ENCODE assay signal across 1 fruit fly cellular context in genomic region chr3L:4363887-4364794, dm6.
TF ChIP-seq lines count a peak whose summit lies in the region.

Cip4 (minus strand) TSS chr3L:4364102.
mRpS6 (plus strand) TSS chr3L:4364550.

TF ChIP-seq in whole organism, embryonic, 481 proteins besides CTCF, POLR2A, EP300 and RAD21 (continued from another document):
- peak; percentile 76 for TF ChIP-seq CG10462 (GFP tag; optimal IDR thresholded peaks at IDR 0.05; lab: Kevin White, UChicago)
- peak; percentile 67 for TF ChIP-seq Usf (GFP tag; optimal IDR thresholded peaks at IDR 0.05; lab: Kevin White, UChicago)
- peak; percentile 91 for TF ChIP-seq CoRest (tag; optimal IDR thresholded peaks at IDR 0.05; lab: Kevin White, UChicago)
- peak; percentile 59 for TF ChIP-seq CG33557 (GFP tag; optimal IDR thresholded peaks at IDR 0.05; lab: Kevin White, UChicago)
- no peak for TF ChIP-seq CG6272 (GFP tag; IDR thresholded peaks at IDR 0.05; lab: Robert Waterston, UW)
- TF ChIP-seq MTF-1 (GFP tag; optimal IDR thresholded peaks at IDR 0.05; lab: Kevin White, UChicago; ENCODE audit: borderline replicate concordance): peak; percentile 14
- TF ChIP-seq rib (GFP tag; IDR thresholded peaks at IDR 0.05; lab: Robert Waterston, UW): peak; percentile 53
- peak; percentile 72 for TF ChIP-seq CG12155 (GFP tag; optimal IDR thresholded peaks at IDR 0.05; lab: Kevin White, UChicago)
- peak; percentile 10 for TF ChIP-seq vfl (GFP tag; optimal IDR thresholded peaks at IDR 0.05; lab: Kevin White, UChicago)
- no peak for TF ChIP-seq CG10147 (GFP tag; optimal IDR thresholded peaks at IDR 0.05; lab: Kevin White, UChicago)
- TF ChIP-seq fd102C (GFP tag; optimal IDR thresholded peaks at IDR 0.05; lab: Kevin White, UChicago): no peak
- peak; percentile 63; the same call in 1 of the 2 replicates for TF ChIP-seq peb (GFP tag; IDR thresholded peaks at IDR 0.05; lab: Robert Waterston, UW)
- peak in 1 of 2 experiments; percentile 87 for TF ChIP-seq crp (GFP tag; optimal IDR thresholded peaks at IDR 0.05; lab: Kevin White, UChicago)
- peak; percentile 65 for TF ChIP-seq Dll (GFP tag; IDR thresholded peaks at IDR 0.05; lab: Robert Waterston, UW; ENCODE audit: partially characterized antibody)
- TF ChIP-seq CG15269 (tag; optimal IDR thresholded peaks at IDR 0.05; lab: Kevin White, UChicago): peak; percentile 89
- peak; percentile 84 for TF ChIP-seq E2f1 (GFP tag; IDR thresholded peaks at IDR 0.05; lab: Robert Waterston, UW)
- TF ChIP-seq BEAF-32 (GFP tag; optimal IDR thresholded peaks at IDR 0.05; lab: Kevin White, UChicago): peak; percentile 38
- TF ChIP-seq Ptx1 (GFP tag; IDR thresholded peaks at IDR 0.05; lab: Robert Waterston, UW): peak; percentile 81
- peak; percentile 82 for TF ChIP-seq gfzf (GFP tag; optimal IDR thresholded peaks at IDR 0.05; lab: Kevin White, UChicago)
- peak; percentile 58 for TF ChIP-seq HLHmδ (GFP tag; optimal IDR thresholded peaks at IDR 0.05; lab: Kevin White, UChicago)
- peak; percentile 86 for TF ChIP-seq CG2678 (tag; optimal IDR thresholded peaks at IDR 0.05; lab: Kevin White, UChicago)
- peak; percentile 45 for TF ChIP-seq CG13123 (GFP tag; optimal IDR thresholded peaks at IDR 0.05; lab: Kevin White, UChicago)
- TF ChIP-seq p53 (GFP tag; optimal IDR thresholded peaks at IDR 0.05; lab: Kevin White, UChicago): no peak
- TF ChIP-seq CG6689 (GFP tag; IDR thresholded peaks at IDR 0.05; lab: Robert Waterston, UW): peak; percentile 63
- TF ChIP-seq nom (GFP tag; optimal IDR thresholded peaks at IDR 0.05; lab: Kevin White, UChicago): peak; percentile 53
- TF ChIP-seq yki (optimal IDR thresholded peaks at IDR 0.05; lab: Kevin White, UChicago): no peak
- TF ChIP-seq CG3847 (GFP tag; IDR thresholded peaks at IDR 0.05; lab: Robert Waterston, UW): peak; percentile 82
- no peak for TF ChIP-seq disco-r (GFP tag; optimal IDR thresholded peaks at IDR 0.05; lab: Kevin White, UChicago)
- no peak for TF ChIP-seq fd96Cb (tag; optimal IDR thresholded peaks at IDR 0.05; lab: Kevin White, UChicago)
- peak; percentile 75 for TF ChIP-seq pzg (GFP tag; optimal IDR thresholded peaks at IDR 0.05; lab: Kevin White, UChicago)
- TF ChIP-seq CG10654 (GFP tag; optimal IDR thresholded peaks at IDR 0.05; lab: Kevin White, UChicago): no peak
- TF ChIP-seq chif (GFP tag; optimal IDR thresholded peaks at IDR 0.05; lab: Kevin White, UChicago): peak in 1 of 2 experiments; percentile 46
- peak; percentile 64 for TF ChIP-seq al (GFP tag; IDR thresholded peaks at IDR 0.05; lab: Robert Waterston, UW)
- peak; percentile 46 for TF ChIP-seq psq (GFP tag; optimal IDR thresholded peaks at IDR 0.05; lab: Kevin White, UChicago)
- TF ChIP-seq odd (GFP tag; optimal IDR thresholded peaks at IDR 0.05; lab: Kevin White, UChicago): peak; percentile 47
- no peak for TF ChIP-seq pros (GFP tag; optimal IDR thresholded peaks at IDR 0.05; lab: Kevin White, UChicago)
- peak; percentile 51; the same call in 1 of the 2 replicates for TF ChIP-seq CG31224 (GFP tag; IDR thresholded peaks at IDR 0.05; lab: Robert Waterston, UW)
- TF ChIP-seq Aef1 (GFP tag; IDR thresholded peaks at IDR 0.05; lab: Robert Waterston, UW): peak; percentile 54; the same call in 2 of the 3 replicates
- TF ChIP-seq CG14441 (GFP tag; IDR thresholded peaks at IDR 0.05; lab: Robert Waterston, UW): peak; percentile 79
